Worm (Caenorhabditis elegans) whole organism, young adult: Measurements from ENCODE around the gene F40F12.9.

Experiments
- C06A6.2 ChIP-seq: fragments of 200-800 bp; sonication (Bioruptor generic); conservative IDR thresholded peaks from 2 replicates; pipeline ENCODE4 v1.3.6; 2022; ENCODE audit warnings: missing genetic modification characterization, missing compliant biosample characterization
- F22D6.2 ChIP-seq: sonication (generic microtip); optimal IDR thresholded peaks from 2 replicates; lab custom pipeline; 2016; ENCODE audit warnings: mild to moderate bottlenecking, missing genetic modification characterization, missing compliant biosample characterization
- F55B11.4 ChIP-seq: sonication (generic microtip); optimal IDR thresholded peaks from 2 replicates; lab custom pipeline; 2016; ENCODE audit warnings: missing compliant biosample characterization, missing genetic modification characterization, borderline replicate concordance; ENCODE audit not compliant: insufficient read depth
- T07F8.4 ChIP-seq: sonication (generic microtip); optimal IDR thresholded peaks from 2 replicates; lab custom pipeline; 2016; ENCODE audit warnings: mild to moderate bottlenecking, missing genetic modification characterization, moderate library complexity, missing compliant biosample characterization
- T26A5.8 ChIP-seq: sonication (generic microtip); optimal IDR thresholded peaks from 2 replicates; lab custom pipeline; 2016; ENCODE audit warnings: missing genetic modification characterization, missing compliant biosample characterization
- Y95B8A.8 ChIP-seq: fragments of 200-800 bp; sonication (Bioruptor generic); IDR thresholded peaks from 2 replicates; pipeline ENCODE4 v1.3.6; 2022; ENCODE audit warnings: missing genetic modification reagents, missing genetic modification characterization, missing compliant biosample characterization
- ZK185.1 ChIP-seq: sonication (generic microtip); optimal IDR thresholded peaks from 2 replicates; lab custom pipeline; 2016; ENCODE audit warnings: mild to moderate bottlenecking, missing genetic modification characterization, missing compliant biosample characterization; ENCODE audit not compliant: poor library complexity, severe bottlenecking
- attf-3 ChIP-seq: fragments of 200-800 bp; sonication (Bioruptor generic); conservative IDR thresholded peaks from 2 replicates; pipeline ENCODE4 v1.3.6; 2022; ENCODE audit warnings: missing genetic modification reagents, missing genetic modification characterization, missing compliant biosample characterization
- attf-6 ChIP-seq: fragments of 200-800 bp; sonication (Bioruptor generic); IDR thresholded peaks from 2 replicates; pipeline ENCODE4 v1.3.6; 2022; ENCODE audit warnings: missing genetic modification reagents, missing genetic modification characterization, missing compliant biosample characterization
- bed-1 ChIP-seq: fragments of 200-800 bp; sonication (Bioruptor generic); IDR thresholded peaks from 2 replicates; pipeline ENCODE4 v1.3.6; 2022; ENCODE audit warnings: missing genetic modification reagents, missing genetic modification characterization, missing compliant biosample characterization
- cebp-1 ChIP-seq, 2 experiments: fragments of 200-800 bp in 1 of 2; sonication (Bioruptor generic) in 1 of 2; sonication (generic microtip) in 1 of 2; IDR thresholded peaks in 1 of 2; optimal IDR thresholded peaks in 1 of 2; 2 replicates each; pipeline versions ENCODE4 v1.3.6 to Lab custom; 2017 to 2022; ENCODE audit warnings: missing compliant biosample characterization in 2 of 2, missing genetic modification characterization in 2 of 2, mild to moderate bottlenecking in 1 of 2, missing genetic modification reagents in 1 of 2, moderate library complexity in 1 of 2
- ceh-100 ChIP-seq: fragments of 200-800 bp; sonication (Bioruptor generic); IDR thresholded peaks from 2 replicates; pipeline ENCODE4 v1.3.6; 2022; ENCODE audit warnings: missing genetic modification reagents, missing genetic modification characterization, missing compliant biosample characterization
- ceh-27 ChIP-seq: fragments of 200-800 bp; sonication (Bioruptor generic); optimal IDR thresholded peaks from 2 replicates; lab custom pipeline; 2018; ENCODE audit warnings: mild to moderate bottlenecking, missing genetic modification characterization, moderate library complexity, missing compliant biosample characterization
- ceh-79 ChIP-seq: sonication (generic microtip); optimal IDR thresholded peaks from 2 replicates; lab custom pipeline; 2017; ENCODE audit warnings: mild to moderate bottlenecking, missing genetic modification characterization, missing compliant biosample characterization
- ceh-91 ChIP-seq: fragments of 200-800 bp; sonication (Bioruptor generic); IDR thresholded peaks from 2 replicates; pipeline ENCODE4 v1.3.6; 2022; ENCODE audit warnings: missing genetic modification reagents, missing genetic modification characterization, missing compliant biosample characterization
- dpff-1 ChIP-seq: sonication (generic microtip); optimal IDR thresholded peaks from 2 replicates; lab custom pipeline; 2017; ENCODE audit warnings: mild to moderate bottlenecking, missing genetic modification characterization, missing compliant biosample characterization
- dpl-1 ChIP-seq: fragments of 150-350 bp; optimal IDR thresholded peaks from 2 replicates; lab custom pipeline; 2014; ENCODE audit warnings: missing biosample characterization, missing genetic modification reagents, missing genetic modification characterization
- egl-18 ChIP-seq: fragments of 200-800 bp; sonication (Bioruptor generic); IDR thresholded peaks from 2 replicates; pipeline ENCODE4 v1.3.6; 2022; ENCODE audit warnings: missing genetic modification reagents, missing genetic modification characterization, missing compliant biosample characterization
- egrh-3 ChIP-seq: fragments of 200-800 bp; sonication (Bioruptor generic); IDR thresholded peaks from 2 replicates; pipeline ENCODE4 v1.3.6; 2022; ENCODE audit warnings: missing genetic modification reagents, missing genetic modification characterization, missing compliant biosample characterization
- fkh-3 ChIP-seq: sonication (generic microtip); optimal IDR thresholded peaks from 2 replicates; lab custom pipeline; 2016; ENCODE audit warnings: mild to moderate bottlenecking, missing genetic modification characterization, missing compliant biosample characterization
- hlh-12 ChIP-seq: sonication (generic microtip); optimal IDR thresholded peaks from 2 replicates; lab custom pipeline; 2016; ENCODE audit warnings: missing genetic modification characterization, missing compliant biosample characterization
- hmg-20 ChIP-seq: fragments of 200-800 bp; sonication (Bioruptor generic); IDR thresholded peaks from 2 replicates; pipeline ENCODE4 v1.3.6; 2022; ENCODE audit warnings: missing genetic modification reagents, missing genetic modification characterization, missing compliant biosample characterization
- lag-1 ChIP-seq: fragments of 200-800 bp; sonication (Bioruptor generic); IDR thresholded peaks from 2 replicates; pipeline ENCODE4 v1.3.6; 2022; ENCODE audit warnings: missing genetic modification reagents, missing genetic modification characterization, missing compliant biosample characterization
- let-607 ChIP-seq, 2 experiments: fragments of 200-800 bp in 1 of 2; sonication (Bioruptor generic) in 1 of 2; sonication (generic microtip) in 1 of 2; optimal IDR thresholded peaks; 2 replicates each; lab custom pipeline; 2016 to 2018; ENCODE audit warnings: mild to moderate bottlenecking in 2 of 2, missing compliant biosample characterization in 2 of 2, missing genetic modification characterization in 2 of 2, moderate library complexity in 2 of 2, missing genotype in 1 of 2
- lin-54 ChIP-seq: fragments of 200-800 bp; sonication (Bioruptor generic); optimal IDR thresholded peaks from 2 replicates; lab custom pipeline; 2018; ENCODE audit warnings: mild to moderate bottlenecking, missing genetic modification characterization, missing compliant biosample characterization
- madf-6 ChIP-seq: fragments of 200-800 bp; sonication (Bioruptor generic); IDR thresholded peaks from 2 replicates; pipeline ENCODE4 v1.3.6; 2022; ENCODE audit warnings: missing genetic modification reagents, missing genetic modification characterization, missing compliant biosample characterization
- madf-8 ChIP-seq: fragments of 200-800 bp; sonication (Bioruptor generic); conservative IDR thresholded peaks from 2 replicates; pipeline ENCODE4 v1.3.6; 2022; ENCODE audit warnings: missing genetic modification reagents, missing genetic modification characterization, missing compliant biosample characterization
- nfya-2 ChIP-seq: fragments of 200-800 bp; sonication (Bioruptor generic); IDR thresholded peaks from 2 replicates; pipeline ENCODE4 v1.3.6; 2022; ENCODE audit warnings: missing genetic modification reagents, missing genetic modification characterization, missing compliant biosample characterization
- nhr-80 ChIP-seq: sonication (generic microtip); optimal IDR thresholded peaks from 2 replicates; lab custom pipeline; 2016; ENCODE audit warnings: missing genetic modification characterization, missing compliant biosample characterization
- rpc-1 ChIP-seq, 2 experiments: fragments of 150-350 bp in 1 of 2; sonication (generic microtip) in 1 of 2; optimal IDR thresholded peaks; 2 replicates each; lab custom pipeline; 2014 to 2018; ENCODE audit warnings: missing biosample characterization in 1 of 2, missing genetic modification characterization in 1 of 2, missing genetic modification reagents in 1 of 2, missing genotype in 1 of 2
- sea-2 ChIP-seq: fragments of 200-800 bp; sonication (Bioruptor generic); IDR thresholded peaks from 2 replicates; pipeline ENCODE4 v1.3.6; 2022; ENCODE audit warnings: missing genetic modification characterization, missing compliant biosample characterization
- snpc-1.3 ChIP-seq: sonication (generic microtip); optimal IDR thresholded peaks from 2 replicates; lab custom pipeline; 2017; ENCODE audit warnings: missing genetic modification characterization, mild to moderate bottlenecking, missing compliant biosample characterization, antibody characterized with exemption, moderate library complexity, missing genotype, missing genetic modification reagents; ENCODE audit not compliant: insufficient read depth
- snpc-3.4 ChIP-seq: sonication (generic microtip); optimal IDR thresholded peaks from 2 replicates; lab custom pipeline; 2017; ENCODE audit warnings: missing genetic modification characterization, mild to moderate bottlenecking, missing compliant biosample characterization, antibody characterized with exemption, moderate library complexity, missing genotype, missing genetic modification reagents
- somi-1 ChIP-seq: fragments of 200-800 bp; sonication (Bioruptor generic); optimal IDR thresholded peaks from 2 replicates; lab custom pipeline; 2018; ENCODE audit warnings: mild to moderate bottlenecking, missing genetic modification characterization, missing compliant biosample characterization
- tbp1 ChIP-seq: fragments of 200-800 bp; sonication (Bioruptor generic); optimal IDR thresholded peaks from 2 replicates; lab custom pipeline; 2018; ENCODE audit warnings: mild to moderate bottlenecking, missing genetic modification characterization, missing compliant biosample characterization
- tlf-1 ChIP-seq: fragments of 200-800 bp; sonication (Bioruptor generic); optimal IDR thresholded peaks from 2 replicates; lab custom pipeline; 2018; ENCODE audit warnings: mild to moderate bottlenecking, missing genetic modification characterization, missing compliant biosample characterization
- zim-3 ChIP-seq: sonication (generic microtip); optimal IDR thresholded peaks from 2 replicates; lab custom pipeline; 2017; ENCODE audit warnings: mild to moderate bottlenecking, missing genetic modification characterization, moderate library complexity, missing compliant biosample characterization
- ztf-28 ChIP-seq: fragments of 200-800 bp; sonication (Bioruptor generic); IDR thresholded peaks from 2 replicates; pipeline ENCODE4 v1.3.6; 2022; ENCODE audit warnings: missing genetic modification reagents, missing genetic modification characterization, missing compliant biosample characterization
- ztf-6 ChIP-seq: fragments of 200-800 bp; sonication (Bioruptor generic); IDR thresholded peaks from 2 replicates; pipeline ENCODE4 v1.3.6; 2022; ENCODE audit warnings: missing genetic modification reagents, missing genetic modification characterization, missing compliant biosample characterization

The F40F12.9 gene

ce11 chrIII:9912998-9913397 is 1.9 kb downstream of the F40F12.9 start:
- no peak for TF ChIP-seq Y95B8A.8 (GFP tag; lab: Robert Waterston, UW)
- TF ChIP-seq nhr-80 (tag; lab: Kevin White, UChicago): peak; percentile 37

ce11 chrIII:9913722-9914121 is 2.6 kb downstream of the F40F12.9 start, which contains the start of gene cbp-3:
TSS of gene cbp-3 (plus strand) at chrIII:9913993.
- peak; percentile 69 for TF ChIP-seq nhr-80 (tag; lab: Kevin White, UChicago)
- TF ChIP-seq cebp-1 (GFP tag; IDR thresholded peaks at IDR 0.05; lab: Robert Waterston, UW): peak; percentile 95
- TF ChIP-seq cebp-1 (tag; optimal IDR thresholded peaks at IDR 0.05; lab: Kevin White, UChicago): peak; percentile 95
- no peak for TF ChIP-seq T26A5.8

- TF ChIP-seq egrh-3 (GFP tag; lab: Robert Waterston, UW) (no peak), snpc-1.3 (tag; lab: Kevin White, UChicago) (no peak), lag-1 (GFP tag; lab: Robert Waterston, UW) (no peak), fkh-3 (tag; lab: Kevin White, UChicago) (no peak), ceh-27 (GFP tag; lab: Kevin White, UChicago) (no peak), madf-6 (no peak), somi-1 (GFP tag; lab: Kevin White, UChicago) (no peak), ztf-28 (GFP tag; lab: Robert Waterston, UW) (no peak), zim-3 (tag; lab: Kevin White, UChicago) (no peak), hlh-12 (tag; lab: Kevin White, UChicago) (no peak), hmg-20 (GFP tag; lab: Robert Waterston, UW) (no peak), snpc-3.4 (tag; lab: Kevin White, UChicago) (no peak), rpc-1 (optimal IDR thresholded peaks at IDR 0.05; lab: Kevin White, UChicago) (no peak), rpc-1 (tag; optimal IDR thresholded peaks at IDR 0.05; lab: Kevin White, UChicago) (no peak), attf-6 (GFP tag; lab: Robert Waterston, UW) (no peak), C06A6.2 (GFP tag; lab: Robert Waterston, UW) (no peak), ZK185.1 (tag; lab: Kevin White, UChicago) (no peak), bed-1 (GFP tag; lab: Robert Waterston, UW) (no peak), ztf-6 (GFP tag; lab: Robert Waterston, UW) (no peak)
Observed at ce11 chrIII:9920764-9921163, 9.6 kb downstream of the F40F12.9 start, which contains the start of gene F40F12.3. TSS of gene F40F12.3 (minus strand) at chrIII:9920864.

ce11 chrIII:9922310-9922709 is 11.2 kb downstream of the F40F12.9 start:
- TF ChIP-seq cebp-1 (GFP tag; IDR thresholded peaks at IDR 0.05; lab: Robert Waterston, UW) (no peak), cebp-1 (tag; optimal IDR thresholded peaks at IDR 0.05; lab: Kevin White, UChicago) (peak; percentile 50), ceh-100 (GFP tag; lab: Robert Waterston, UW) (no peak), nhr-80 (tag; lab: Kevin White, UChicago) (peak; percentile 57)

ce11 chrIII:9922874-9923273 is 11.7 kb downstream of the F40F12.9 start, which contains the start of gene cbp-2:
TSS of gene cbp-2 (plus strand) at chrIII:9923174.
- no peak for TF ChIP-seq dpff-1 (tag; lab: Kevin White, UChicago)
- no peak for TF ChIP-seq lin-54 (GFP tag; lab: Kevin White, UChicago)

ce11 chrIII:9926650-9927049 is 15.5 kb downstream of the F40F12.9 start, which contains the start of gene ttr-3:
TSS of gene ttr-3 (minus strand) at chrIII:9926750.
- TF ChIP-seq sea-2 (GFP tag; lab: Robert Waterston, UW): no peak
- TF ChIP-seq F55B11.4: no peak
- TF ChIP-seq attf-3: no peak
- TF ChIP-seq dpl-1 (GFP tag; lab: Kevin White, UChicago): no peak
- no peak for TF ChIP-seq ceh-79 (tag; lab: Kevin White, UChicago)
- TF ChIP-seq egl-18 (GFP tag; lab: Robert Waterston, UW): no peak
- no peak for TF ChIP-seq tlf-1
- no peak for TF ChIP-seq T07F8.4 (tag; lab: Kevin White, UChicago)
- TF ChIP-seq tbp1 (GFP tag; lab: Kevin White, UChicago): no peak
- no peak for TF ChIP-seq lin-54 (GFP tag; lab: Kevin White, UChicago)
- TF ChIP-seq ceh-91 (GFP tag; lab: Robert Waterston, UW): no peak
- no peak for TF ChIP-seq madf-8 (GFP tag; lab: Robert Waterston, UW)
- no peak for TF ChIP-seq let-607 (tag; optimal IDR thresholded peaks at IDR 0.05; lab: Kevin White, UChicago)
- no peak for TF ChIP-seq nfya-2 (GFP tag; lab: Robert Waterston, UW)
- no peak for TF ChIP-seq F22D6.2 (tag; lab: Kevin White, UChicago)
